Worm (Caenorhabditis elegans) whole organism, L1 larva: ENCODE measurements around the gene aagr-4.

Source experiments
- ama-1 ChIP-seq: fragments of 150-350 bp; optimal IDR thresholded peaks from 2 replicates; lab custom pipeline; 2014
- dpl-1 ChIP-seq, 3 experiments: fragments of 150-350 bp in 2 of 3; sonication (generic microtip) in 1 of 3; optimal IDR thresholded peaks; 2 replicates each; lab custom pipeline; 2014 to 2017; ENCODE audit warnings: missing biosample characterization in 3 of 3, missing genetic modification characterization in 3 of 3, missing genetic modification reagents in 3 of 3
- elt-3 ChIP-seq, 6 experiments: fragments of 150-350 bp in 1 of 6; sonication (generic microtip); optimal IDR thresholded peaks; 2 replicates each; lab custom pipeline; 2017 to 2018; ENCODE audit warnings: missing biosample characterization in 6 of 6, missing genetic modification characterization in 6 of 6, inconsistent platforms in 1 of 6
- nhr-71 ChIP-seq: sonication (generic microtip); optimal IDR thresholded peaks from 2 replicates; lab custom pipeline; 2016; ENCODE audit warnings: mild to moderate bottlenecking, missing genetic modification characterization, moderate library complexity, missing compliant biosample characterization
- snpc-4 ChIP-seq: fragments of 150-350 bp; optimal IDR thresholded peaks from 2 replicates; lab custom pipeline; 2014; ENCODE audit warnings: missing biosample characterization, missing genetic modification characterization
- tbx-2 ChIP-seq: sonication (generic microtip); optimal IDR thresholded peaks from 2 replicates; lab custom pipeline; 2016; ENCODE audit warnings: missing genetic modification characterization, missing compliant biosample characterization

ce11 chrX:487669-488068, 27.2 kb downstream of the aagr-4 start:
- TF ChIP-seq ama-1 (lab: Kevin White, UChicago) = no peak
- TF ChIP-seq elt-3 (tag; optimal IDR thresholded peaks at IDR 0.05; lab: Kevin White, UChicago) = no peak
- TF ChIP-seq snpc-4 (tag; lab: Kevin White, UChicago) = no peak
- no peak for TF ChIP-seq nhr-71 (tag; lab: Kevin White, UChicago)
- no peak for TF ChIP-seq dpl-1 (GFP tag; optimal IDR thresholded peaks at IDR 0.05; lab: Kevin White, UChicago)
- TF ChIP-seq tbx-2 (tag; lab: Kevin White, UChicago) = no peak
